Worm (Caenorhabditis elegans): ENCODE data around the gene W10G6.6.

The W10G6.6 gene

ce11 chrX:16250679-16251078, at the start of gene W10G6.6:
Gene W10G6.6 (minus strand): TSS chrX:16250779.
- TF ChIP-seq unc-62 (GFP tag; optimal IDR thresholded peaks at IDR 0.05), result no peak

ce11 chrX:16299859-16300258, 49.3 kb upstream of the W10G6.6 start, which contains the start of gene twk-21:
Gene twk-21 (plus strand): TSS chrX:16299892.
- no peak for TF ChIP-seq unc-62 (GFP tag; optimal IDR thresholded peaks at IDR 0.05)

ce11 chrX:16298173-16298572, 47.6 kb upstream of the W10G6.6 start:
- TF ChIP-seq unc-62 (GFP tag; optimal IDR thresholded peaks at IDR 0.05), result no peak

ce11 chrX:16297123-16297522, 46.5 kb upstream of the W10G6.6 start:
- no peak for TF ChIP-seq unc-62 (GFP tag; optimal IDR thresholded peaks at IDR 0.05)

- TF ChIP-seq unc-62 (GFP tag; optimal IDR thresholded peaks at IDR 0.05), result no peak
Measured at ce11 chrX:16292933-16293332, 42.4 kb upstream of the W10G6.6 start, which contains the start of gene F52E10.4. Gene F52E10.4 (minus strand): TSS chrX:16293033.

- TF ChIP-seq unc-62 (GFP tag; optimal IDR thresholded peaks at IDR 0.05), result no peak
Measured at ce11 chrX:16290536-16290935, 40.0 kb upstream of the W10G6.6 start.

- TF ChIP-seq unc-62 (GFP tag; optimal IDR thresholded peaks at IDR 0.05), result no peak
Measured at ce11 chrX:16289635-16290034, 39.1 kb upstream of the W10G6.6 start.

- TF ChIP-seq unc-62 (GFP tag; optimal IDR thresholded peaks at IDR 0.05), result no peak
Measured at ce11 chrX:16285151-16285550, 34.6 kb upstream of the W10G6.6 start.

ce11 chrX:16283103-16283502, 32.5 kb upstream of the W10G6.6 start, which contains the start of gene F52E10.2:
Gene F52E10.2 (minus strand): TSS chrX:16283203.
- no peak for TF ChIP-seq unc-62 (GFP tag; optimal IDR thresholded peaks at IDR 0.05)

ce11 chrX:16275255-16275813, 24.8 kb upstream of the W10G6.6 start, which contains the start of gene sdc-1:
Gene sdc-1 (plus strand): TSS chrX:16275763.
- TF ChIP-seq unc-62 (GFP tag; optimal IDR thresholded peaks at IDR 0.05), result no peak

- TF ChIP-seq unc-62 (GFP tag; optimal IDR thresholded peaks at IDR 0.05), result no peak
Measured at ce11 chrX:16271147-16271546, 20.6 kb upstream of the W10G6.6 start.

ce11 chrX:16269969-16270368, 19.4 kb upstream of the W10G6.6 start, which contains the start of gene ifa-3:
Gene ifa-3 (minus strand): TSS chrX:16270069.
- no peak for TF ChIP-seq unc-62 (GFP tag; optimal IDR thresholded peaks at IDR 0.05)

ce11 chrX:16265636-16266384, 15.2 kb upstream of the W10G6.6 start, which contains the start of gene mua-6:
Gene mua-6 (minus strand): TSS chrX:16265686.
- no peak for TF ChIP-seq unc-62 (GFP tag; optimal IDR thresholded peaks at IDR 0.05)

- no peak for TF ChIP-seq unc-62 (GFP tag; optimal IDR thresholded peaks at IDR 0.05)
Measured at ce11 chrX:16263287-16263686, 12.7 kb upstream of the W10G6.6 start.

ce11 chrX:16261993-16262392, 11.4 kb upstream of the W10G6.6 start, which contains the start of gene sgk-1:
Gene sgk-1 (minus strand): TSS chrX:16262122.
- no peak for TF ChIP-seq unc-62 (GFP tag; optimal IDR thresholded peaks at IDR 0.05)

- TF ChIP-seq unc-62 (GFP tag; optimal IDR thresholded peaks at IDR 0.05), result no peak
Measured at ce11 chrX:16260077-16260476, 9.5 kb upstream of the W10G6.6 start.

ce11 chrX:16258503-16258902, 7.9 kb upstream of the W10G6.6 start:
- no peak for TF ChIP-seq unc-62 (GFP tag; optimal IDR thresholded peaks at IDR 0.05)

Data from whole organism, dauer.